Worm (Caenorhabditis elegans): Measurements from ENCODE around the gene such-1.

ce11 chrIII:11524073-11524472 lies 514 bp upstream of the such-1 start:
- TF ChIP-seq ceh-9 (tag; optimal IDR thresholded peaks at IDR 0.05) (no peak), pqm-1 (tag; optimal IDR thresholded peaks at IDR 0.05) (no peak), tbx-7 (tag; optimal IDR thresholded peaks at IDR 0.05) (no peak), pax-1 (tag; optimal IDR thresholded peaks at IDR 0.05) (no peak), che-1 (tag; optimal IDR thresholded peaks at IDR 0.05) (no peak)

All from whole organism, late embryonic.